Fruit fly (Drosophila melanogaster) whole organism, pupa: Measurements from ENCODE around the gene Spn31A.

ENCODE experiments used
- CG10348 ChIP-seq: fragments of 200-800 bp; sonication (Bioruptor generic); IDR thresholded peaks from 2 replicates; pipeline ENCODE4 v1.3.6; 2022; ENCODE audit warnings: missing biosample characterization, missing genetic modification characterization
- CG12605 ChIP-seq: fragments of 200-800 bp; sonication (Bioruptor generic); IDR thresholded peaks from 2 replicates; pipeline ENCODE4 v1.3.6; 2022; ENCODE audit warnings: missing biosample characterization, missing genetic modification characterization
- CG13204 ChIP-seq: fragments of 200-800 bp; sonication (Bioruptor generic); optimal IDR thresholded peaks from 2 replicates; lab custom pipeline; 2018; ENCODE audit warnings: missing biosample characterization, mild to moderate bottlenecking, missing genetic modification characterization, moderate library complexity
- CG32121 ChIP-seq: fragments of 200-800 bp; sonication (Bioruptor generic); IDR thresholded peaks from 2 replicates; pipeline ENCODE4 v1.3.6; 2022; ENCODE audit warnings: missing biosample characterization, missing genetic modification characterization
- CG34367 ChIP-seq: fragments of 200-800 bp; sonication (Bioruptor generic); optimal IDR thresholded peaks from 2 replicates; lab custom pipeline; 2018; ENCODE audit warnings: missing biosample characterization, mild to moderate bottlenecking, missing genetic modification characterization
- CG8159 ChIP-seq: fragments of 200-800 bp; sonication (Bioruptor generic); optimal IDR thresholded peaks from 3 replicates; lab custom pipeline; 2018; ENCODE audit warnings: missing biosample characterization, mild to moderate bottlenecking, missing genetic modification characterization, moderate library complexity
- EcR ChIP-seq: fragments of 200-800 bp; sonication (Bioruptor generic); optimal IDR thresholded peaks from 3 replicates; lab custom pipeline; 2019; ENCODE audit warnings: missing biosample characterization, missing genetic modification characterization, mild to moderate bottlenecking, moderate library complexity, missing genetic modification reagents
- Pif1A ChIP-seq: fragments of 200-800 bp; sonication (Bioruptor generic); optimal IDR thresholded peaks from 3 replicates; lab custom pipeline; 2016; ENCODE audit warnings: missing biosample characterization, missing genetic modification characterization
- Pif1B ChIP-seq: fragments of 200-800 bp; sonication (Bioruptor generic); optimal IDR thresholded peaks from 3 replicates; lab custom pipeline; 2016; ENCODE audit warnings: missing biosample characterization, missing genetic modification characterization
- rn ChIP-seq: fragments of 200-800 bp; sonication (Bioruptor generic); IDR thresholded peaks from 2 replicates; pipeline ENCODE4 v1.3.6; 2022; ENCODE audit warnings: missing biosample characterization, missing genetic modification characterization

dm6 chr2L:10057236-10057635, 3.4 kb upstream of the Spn31A start:
- peak; percentile 97 for TF ChIP-seq Pif1A (GFP tag; lab: Kevin White, UChicago)
- TF ChIP-seq CG8159 (tag; lab: Kevin White, UChicago) = peak; percentile 95
- TF ChIP-seq Pif1B (GFP tag; lab: Kevin White, UChicago) = peak; percentile 98
- TF ChIP-seq CG34367 (tag; lab: Kevin White, UChicago) = peak; percentile 95
- TF ChIP-seq CG32121 (GFP tag; lab: Robert Waterston, UW) = peak; percentile 91
- TF ChIP-seq EcR (GFP tag; lab: Kevin White, UChicago) = no peak
- peak; percentile 78 for TF ChIP-seq CG10348 (GFP tag; lab: Robert Waterston, UW)
- TF ChIP-seq CG13204 = peak; percentile 91
- peak; percentile 94 for TF ChIP-seq CG12605 (GFP tag; lab: Robert Waterston, UW)
- peak; percentile 94 for TF ChIP-seq rn (GFP tag; lab: Robert Waterston, UW)
